Fruit fly (Drosophila melanogaster) whole organism, adult: ENCODE results near the gene CG13603.

ENCODE experiments used
- CG14711 ChIP-seq: fragments of 200-800 bp; sonication (Bioruptor generic); optimal IDR thresholded peaks from 2 replicates; lab custom pipeline; 2018; ENCODE audit warnings: missing biosample characterization, mild to moderate bottlenecking, missing genetic modification characterization, moderate library complexity
- CG33017 ChIP-seq: fragments of 200-800 bp; sonication (Bioruptor generic); optimal IDR thresholded peaks from 2 replicates; lab custom pipeline; 2018; ENCODE audit warnings: missing biosample characterization, mild to moderate bottlenecking, missing genetic modification characterization, moderate library complexity
- Crg-1 ChIP-seq: fragments of 200-800 bp; sonication (Bioruptor generic); optimal IDR thresholded peaks from 2 replicates; lab custom pipeline; 2016; ENCODE audit warnings: missing biosample characterization, missing genetic modification characterization
- cic ChIP-seq: fragments of 200-800 bp; sonication (Bioruptor generic); optimal IDR thresholded peaks from 2 replicates; lab custom pipeline; 2017; ENCODE audit warnings: missing biosample characterization, mild to moderate bottlenecking, missing genetic modification characterization, moderate library complexity
- kay ChIP-seq: fragments of 200-800 bp; sonication (Bioruptor generic); peaks from one replicate; lab custom pipeline; 2016; ENCODE audit warnings: missing biosample characterization, missing genetic modification characterization, borderline replicate concordance

- no peak for TF ChIP-seq cic
- no peak for TF ChIP-seq CG14711 (tag; lab: Kevin White, UChicago)
- TF ChIP-seq kay (GFP tag; lab: Kevin White, UChicago), result no peak
- no peak for TF ChIP-seq Crg-1 (GFP tag; lab: Kevin White, UChicago)
- no peak for TF ChIP-seq CG33017 (tag; lab: Kevin White, UChicago)
Measured at dm6 chr3R:23947002-23947401, 39.4 kb downstream of the CG13603 start.
